Worm (Caenorhabditis elegans) whole organism, L4 larva: Measurements from ENCODE around the gene F54G2.1.

Experiments
- D1046.2 ChIP-seq: fragments of 200-800 bp; sonication (Bioruptor generic); IDR thresholded peaks from 2 replicates; pipeline ENCODE4 v1.3.6; 2022; ENCODE audit warnings: missing genetic modification characterization, missing compliant biosample characterization
- F49E8.2 ChIP-seq: sonication (generic microtip); optimal IDR thresholded peaks from 2 replicates; lab custom pipeline; 2016; ENCODE audit warnings: missing compliant biosample characterization, mild to moderate bottlenecking, missing genetic modification characterization, borderline replicate concordance
- R02D3.7 ChIP-seq: fragments of 150-350 bp; sonication (generic microtip); optimal IDR thresholded peaks from 3 replicates; lab custom pipeline; 2014; ENCODE audit warnings: missing biosample characterization, missing genetic modification characterization
- Y48G9A.11 ChIP-seq: fragments of 200-800 bp; sonication (Bioruptor generic); IDR thresholded peaks from 2 replicates; pipeline ENCODE4 v1.3.6; 2022; ENCODE audit warnings: missing genetic modification reagents, missing genetic modification characterization, missing compliant biosample characterization
- Y5F2A.4 ChIP-seq: fragments of 200-800 bp; sonication (Bioruptor generic); optimal IDR thresholded peaks from 2 replicates; lab custom pipeline; 2018; ENCODE audit warnings: mild to moderate bottlenecking, missing genetic modification characterization, missing compliant biosample characterization
- aly-2 ChIP-seq: sonication (generic microtip); optimal IDR thresholded peaks from 2 replicates; lab custom pipeline; 2018; ENCODE audit warnings: missing biosample characterization, missing genetic modification characterization
- attf-4 ChIP-seq: sonication (generic microtip); optimal IDR thresholded peaks from 3 replicates; lab custom pipeline; 2017; ENCODE audit warnings: missing biosample characterization, missing genetic modification characterization
- ceh-20 ChIP-seq: fragments of 200-800 bp; sonication (Bioruptor generic); IDR thresholded peaks from 2 replicates; pipeline ENCODE4 v1.3.6; 2022; ENCODE audit warnings: missing genetic modification reagents, missing genetic modification characterization, missing compliant biosample characterization
- ceh-28 ChIP-seq: fragments of 150-350 bp; optimal IDR thresholded peaks from 2 replicates; lab custom pipeline; 2014; ENCODE audit warnings: missing biosample characterization, missing genetic modification reagents, missing genetic modification characterization
- ceh-32 ChIP-seq: sonication (generic microtip); optimal IDR thresholded peaks from 2 replicates; lab custom pipeline; 2016; ENCODE audit warnings: mild to moderate bottlenecking, missing genetic modification characterization, missing compliant biosample characterization; ENCODE audit not compliant: poor library complexity
- ceh-44 ChIP-seq: fragments of 200-800 bp; sonication (Bioruptor generic); IDR thresholded peaks from 2 replicates; pipeline ENCODE4 v1.3.6; 2022; ENCODE audit warnings: missing genetic modification reagents, missing genetic modification characterization, missing compliant biosample characterization
- ceh-62 ChIP-seq: sonication (generic microtip); optimal IDR thresholded peaks from 2 replicates; lab custom pipeline; 2017; ENCODE audit warnings: missing biosample characterization, missing genetic modification characterization
- ceh-82 ChIP-seq: sonication (generic microtip); optimal IDR thresholded peaks from 2 replicates; lab custom pipeline; 2017; ENCODE audit warnings: missing biosample characterization, missing genetic modification characterization
- ctbp-1 ChIP-seq: fragments of 200-800 bp; sonication (Bioruptor generic); IDR thresholded peaks from 2 replicates; pipeline ENCODE4 v1.3.6; 2022; ENCODE audit warnings: missing genetic modification reagents, missing genetic modification characterization, missing compliant biosample characterization
- daf-12 ChIP-seq: fragments of 150-350 bp; optimal IDR thresholded peaks from 2 replicates; lab custom pipeline; 2014; ENCODE audit warnings: missing biosample characterization, missing genetic modification reagents, missing genetic modification characterization
- daf-16 ChIP-seq, 3 experiments: sonication (generic microtip); optimal IDR thresholded peaks; 2 replicates each; lab custom pipeline; 2016 to 2017; ENCODE audit warnings: missing genetic modification characterization in 3 of 3, missing genetic modification reagents in 3 of 3, mild to moderate bottlenecking in 2 of 3, missing compliant biosample characterization in 2 of 3, missing biosample characterization in 1 of 3, moderate library complexity in 1 of 3
- daf-8 ChIP-seq: fragments of 200-800 bp; sonication (Bioruptor generic); IDR thresholded peaks from 2 replicates; pipeline ENCODE4 v1.3.6; 2022; ENCODE audit warnings: missing genetic modification characterization, missing compliant biosample characterization
- dmd-8 ChIP-seq: fragments of 200-800 bp; sonication (Bioruptor generic); IDR thresholded peaks from 2 replicates; pipeline ENCODE4 v1.3.6; 2022; ENCODE audit warnings: missing genetic modification characterization, missing compliant biosample characterization
- egl-43 ChIP-seq: fragments of 200-800 bp; sonication (Bioruptor generic); IDR thresholded peaks from 2 replicates; pipeline ENCODE4 v1.3.6; 2022; ENCODE audit warnings: missing genetic modification reagents, missing genetic modification characterization, missing compliant biosample characterization
- fkh-10 ChIP-seq: fragments of 150-350 bp; optimal IDR thresholded peaks from 2 replicates; lab custom pipeline; 2014; ENCODE audit warnings: missing biosample characterization, missing genetic modification reagents, missing genetic modification characterization
- fos-1 ChIP-seq: fragments of 150-350 bp; optimal IDR thresholded peaks from 2 replicates; lab custom pipeline; 2014; ENCODE audit warnings: missing biosample characterization, missing genetic modification characterization
- gei-8 ChIP-seq: fragments of 200-800 bp; sonication (Bioruptor generic); optimal IDR thresholded peaks from 2 replicates; lab custom pipeline; 2018; ENCODE audit warnings: mild to moderate bottlenecking, missing genetic modification characterization, missing compliant biosample characterization
- hlh-11 ChIP-seq: fragments of 200-800 bp; sonication (Bioruptor generic); optimal IDR thresholded peaks from 2 replicates; lab custom pipeline; 2018; ENCODE audit warnings: mild to moderate bottlenecking, missing genetic modification characterization, missing compliant biosample characterization
- hlh-30 ChIP-seq: sonication (generic microtip); optimal IDR thresholded peaks from 2 replicates; lab custom pipeline; 2017; ENCODE audit warnings: antibody characterized with exemption, mild to moderate bottlenecking, missing genetic modification characterization, missing compliant biosample characterization; ENCODE audit not compliant: insufficient read depth
- hmg-1.1 ChIP-seq: fragments of 200-800 bp; sonication (Bioruptor generic); IDR thresholded peaks from 2 replicates; pipeline ENCODE4 v1.3.6; 2022; ENCODE audit warnings: missing genetic modification reagents, missing genetic modification characterization, missing compliant biosample characterization
- jun-1 ChIP-seq: fragments of 150-350 bp; optimal IDR thresholded peaks from 2 replicates; lab custom pipeline; 2014; ENCODE audit warnings: missing biosample characterization, missing genetic modification reagents, missing genetic modification characterization
- lin-13 ChIP-seq: fragments of 150-350 bp; optimal IDR thresholded peaks from 2 replicates; lab custom pipeline; 2014; ENCODE audit warnings: missing biosample characterization, missing genetic modification reagents, missing genetic modification characterization
- lin-29 ChIP-seq: fragments of 200-800 bp; sonication (Bioruptor generic); IDR thresholded peaks from 2 replicates; pipeline ENCODE4 v1.3.6; 2022; ENCODE audit warnings: missing genetic modification reagents, missing genetic modification characterization, missing compliant biosample characterization
- lin-39 ChIP-seq: fragments of 150-350 bp; optimal IDR thresholded peaks from 2 replicates; lab custom pipeline; 2014; ENCODE audit warnings: missing biosample characterization, missing genetic modification reagents, missing genetic modification characterization
- lir-3 ChIP-seq: sonication (generic microtip); optimal IDR thresholded peaks from 2 replicates; lab custom pipeline; 2016; ENCODE audit warnings: mild to moderate bottlenecking, missing genetic modification characterization, missing compliant biosample characterization
- lsy-2 ChIP-seq, 2 experiments: fragments of 150-350 bp in 1 of 2; sonication (generic microtip) in 1 of 2; optimal IDR thresholded peaks; 2 replicates each; lab custom pipeline; 2014 to 2017; ENCODE audit warnings: missing biosample characterization in 2 of 2, missing genetic modification characterization in 2 of 2
- madf-9 ChIP-seq: fragments of 200-800 bp; sonication (Bioruptor generic); conservative IDR thresholded peaks from 2 replicates; pipeline ENCODE4 v1.3.6; 2022; ENCODE audit warnings: missing genetic modification reagents, missing genetic modification characterization, missing compliant biosample characterization
- mep-1 ChIP-seq: fragments of 150-350 bp; sonication (generic microtip); optimal IDR thresholded peaks from 3 replicates; lab custom pipeline; 2014; ENCODE audit warnings: missing biosample characterization, missing genetic modification characterization
- nhr-11 ChIP-seq: fragments of 150-350 bp; optimal IDR thresholded peaks from 2 replicates; lab custom pipeline; 2014; ENCODE audit warnings: missing biosample characterization, missing genetic modification characterization
- nhr-237 ChIP-seq: sonication (generic microtip); optimal IDR thresholded peaks from 2 replicates; lab custom pipeline; 2017; ENCODE audit warnings: missing biosample characterization, missing genetic modification characterization
- nhr-28 ChIP-seq: fragments of 150-350 bp; optimal IDR thresholded peaks from 2 replicates; lab custom pipeline; 2014; ENCODE audit warnings: missing biosample characterization, missing genetic modification characterization
- nhr-76 ChIP-seq: fragments of 150-350 bp; optimal IDR thresholded peaks from 2 replicates; lab custom pipeline; 2014; ENCODE audit warnings: missing biosample characterization, missing genetic modification characterization
- pha-4 ChIP-seq, 2 experiments: fragments of 150-350 bp in 1 of 2; fragments of 200-800 bp in 1 of 2; sonication (Bioruptor generic) in 1 of 2; IDR thresholded peaks in 1 of 2; optimal IDR thresholded peaks in 1 of 2; 2 replicates each; pipeline versions ENCODE4 v1.3.6 to Lab custom; 2014 to 2022; ENCODE audit warnings: missing genetic modification characterization in 2 of 2, missing genetic modification reagents in 2 of 2, missing biosample characterization in 1 of 2, missing compliant biosample characterization in 1 of 2
- pqm-1 ChIP-seq: sonication (generic microtip); optimal IDR thresholded peaks from 2 replicates; lab custom pipeline; 2017; ENCODE audit warnings: missing biosample characterization, missing genetic modification characterization
- saeg-2 ChIP-seq: fragments of 200-800 bp; sonication (Bioruptor generic); IDR thresholded peaks from 2 replicates; pipeline ENCODE4 v1.3.6; 2022; ENCODE audit warnings: missing genetic modification reagents, missing genetic modification characterization, missing compliant biosample characterization
- sdz-12 ChIP-seq: fragments of 200-800 bp; sonication (Bioruptor generic); optimal IDR thresholded peaks from 2 replicates; lab custom pipeline; 2018; ENCODE audit warnings: mild to moderate bottlenecking, missing genetic modification characterization, missing compliant biosample characterization
- set-16 ChIP-seq: fragments of 200-800 bp; sonication (Bioruptor generic); IDR thresholded peaks from 2 replicates; pipeline ENCODE4 v1.3.6; 2022; ENCODE audit warnings: missing genetic modification reagents, missing genetic modification characterization, missing compliant biosample characterization
- snpc-4 ChIP-seq: fragments of 150-350 bp; optimal IDR thresholded peaks from 2 replicates; lab custom pipeline; 2014; ENCODE audit warnings: missing biosample characterization, missing genetic modification characterization
- spr-1 ChIP-seq: sonication (generic microtip); optimal IDR thresholded peaks from 2 replicates; lab custom pipeline; 2016; ENCODE audit warnings: mild to moderate bottlenecking, missing genetic modification characterization, missing compliant biosample characterization
- spr-3 ChIP-seq: fragments of 200-800 bp; sonication (Bioruptor generic); optimal IDR thresholded peaks from 2 replicates; lab custom pipeline; 2018; ENCODE audit warnings: mild to moderate bottlenecking, missing genetic modification characterization, missing compliant biosample characterization
- tra-1 ChIP-seq: fragments of 200-800 bp; sonication (Bioruptor generic); IDR thresholded peaks from 2 replicates; pipeline ENCODE4 v1.3.6; 2022; ENCODE audit warnings: missing genetic modification reagents, missing genetic modification characterization, missing compliant biosample characterization
- unc-130 ChIP-seq: sonication (generic microtip); optimal IDR thresholded peaks from 2 replicates; lab custom pipeline; 2016; ENCODE audit warnings: missing genetic modification reagents, missing genetic modification characterization, missing compliant biosample characterization
- unc-39 ChIP-seq: sonication (generic microtip); optimal IDR thresholded peaks from 2 replicates; lab custom pipeline; 2017; ENCODE audit warnings: missing biosample characterization, missing genetic modification characterization
- unc-62 ChIP-seq, 3 experiments: fragments of 150-350 bp in 1 of 3; sonication (generic microtip); optimal IDR thresholded peaks in 2 of 3; peaks in 1 of 3; 1 replicate in 1 of 3; 2 replicates in 2 of 3; lab custom pipeline; 2014 to 2017; ENCODE audit warnings: missing biosample characterization in 3 of 3, missing genetic modification characterization in 3 of 3, missing genetic modification reagents in 3 of 3, missing genotype in 1 of 3
- vab-7 ChIP-seq: fragments of 200-800 bp; sonication (Bioruptor generic); IDR thresholded peaks from 2 replicates; pipeline ENCODE4 v1.3.6; 2022; ENCODE audit warnings: missing genetic modification reagents, missing genetic modification characterization, missing compliant biosample characterization
- ztf-11 ChIP-seq: fragments of 150-350 bp; optimal IDR thresholded peaks from 2 replicates; lab custom pipeline; 2014; ENCODE audit warnings: missing biosample characterization, missing genetic modification characterization

F54G2.1 gene

DNA sequence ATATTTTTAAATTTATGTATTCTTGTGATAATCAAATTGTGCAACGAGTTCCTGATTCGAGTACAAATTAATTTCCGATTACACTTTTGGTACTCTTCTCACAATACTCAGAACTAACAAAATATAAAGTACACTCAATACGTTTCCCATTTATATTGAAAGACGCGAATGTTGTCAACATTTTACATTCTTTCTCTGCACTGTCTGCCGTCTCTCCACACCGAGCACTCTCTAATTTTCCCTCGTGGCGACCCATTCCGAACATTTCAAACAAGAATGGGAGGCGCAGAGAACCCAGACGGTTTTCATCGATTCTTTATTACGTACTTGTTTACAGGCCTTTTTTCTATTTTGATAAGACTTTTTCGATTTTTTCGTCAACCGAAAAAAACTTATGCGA lies 3.6 kb upstream of the F54G2.1 start, which contains the start of gene C09B7.2 (continued):
- TF ChIP-seq lin-39 (tag; lab: Kevin White, UChicago): no peak
- TF ChIP-seq hlh-30 (tag; lab: Kevin White, UChicago): peak; percentile 91
- no peak for TF ChIP-seq egl-43
- TF ChIP-seq Y5F2A.4: no peak
- no peak for TF ChIP-seq snpc-4
- TF ChIP-seq nhr-76 (tag; lab: Kevin White, UChicago): no peak
- no peak for TF ChIP-seq dmd-8 (GFP tag; lab: Robert Waterston, UW)
- no peak for TF ChIP-seq spr-3
- TF ChIP-seq ceh-62 (tag; lab: Kevin White, UChicago): no peak
- TF ChIP-seq unc-39 (tag; lab: Kevin White, UChicago): no peak
- TF ChIP-seq hmg-1.1 (GFP tag; lab: Robert Waterston, UW): peak; percentile 75
- TF ChIP-seq lir-3: no peak
- TF ChIP-seq set-16 (GFP tag; lab: Robert Waterston, UW): no peak
- no peak for TF ChIP-seq vab-7
- no peak for TF ChIP-seq aly-2 (tag; lab: Kevin White, UChicago)
- no peak for TF ChIP-seq sdz-12 (GFP tag; lab: Kevin White, UChicago)
- peak in 1 of 2 experiments; percentile 51 for TF ChIP-seq unc-62 (GFP tag; optimal IDR thresholded peaks at IDR 0.05 in 1 of 2; lab: Kevin White, UChicago)
- no peak for TF ChIP-seq unc-62 (tag; optimal IDR thresholded peaks at IDR 0.05; lab: Kevin White, UChicago)
- no peak for TF ChIP-seq ztf-11 (tag; lab: Kevin White, UChicago)
- TF ChIP-seq daf-16 (GFP tag; optimal IDR thresholded peaks at IDR 0.05; lab: Kevin White, UChicago): peak; percentile 46 to 61
- peak; percentile 99 for TF ChIP-seq daf-16 (tag; optimal IDR thresholded peaks at IDR 0.05; lab: Kevin White, UChicago)
- TF ChIP-seq ceh-32 (tag; lab: Kevin White, UChicago): no peak
- 0 out of 2 replicates have a peak, but pooled peaks have one; percentile 28 for TF ChIP-seq ctbp-1 (GFP tag; lab: Robert Waterston, UW)
- TF ChIP-seq saeg-2 (GFP tag; lab: Robert Waterston, UW): no peak
- TF ChIP-seq nhr-237 (tag; lab: Kevin White, UChicago): no peak
- TF ChIP-seq ceh-28 (tag; lab: Kevin White, UChicago): peak; percentile 34
- no peak for TF ChIP-seq spr-1 (tag; lab: Kevin White, UChicago)
- no peak for TF ChIP-seq fkh-10 (GFP tag; lab: Kevin White, UChicago)
- TF ChIP-seq madf-9 (GFP tag; lab: Robert Waterston, UW): no peak
- TF ChIP-seq tra-1: no peak
- TF ChIP-seq unc-130 (GFP tag; lab: Kevin White, UChicago): no peak
- TF ChIP-seq gei-8 (GFP tag; lab: Kevin White, UChicago): no peak
- TF ChIP-seq lin-13 (GFP tag; lab: Kevin White, UChicago): no peak
- TF ChIP-seq lin-29 (GFP tag; lab: Robert Waterston, UW): no peak
- no peak for TF ChIP-seq D1046.2 (GFP tag; lab: Robert Waterston, UW)
- TF ChIP-seq hlh-11 (tag; lab: Kevin White, UChicago): peak; percentile 93
- TF ChIP-seq ceh-20 (GFP tag; lab: Robert Waterston, UW): peak; percentile 55; the same call in 1 of the 2 replicates
- TF ChIP-seq lsy-2 (tag; optimal IDR thresholded peaks at IDR 0.05; lab: Kevin White, UChicago): peak; percentile 40 to 81
- no peak for TF ChIP-seq daf-12 (tag; lab: Kevin White, UChicago)
- peak; percentile 41 for TF ChIP-seq jun-1
- no peak for TF ChIP-seq fos-1 (tag; lab: Kevin White, UChicago)
- TF ChIP-seq daf-8 (GFP tag; lab: Robert Waterston, UW): no peak
- no peak for TF ChIP-seq pqm-1 (tag; lab: Kevin White, UChicago)
- no peak for TF ChIP-seq ceh-44 (GFP tag; lab: Robert Waterston, UW)
- no peak for TF ChIP-seq F49E8.2 (tag; lab: Kevin White, UChicago)
- TF ChIP-seq ceh-82 (tag; lab: Kevin White, UChicago): no peak
- TF ChIP-seq attf-4 (tag; lab: Kevin White, UChicago): no peak
- TF ChIP-seq nhr-28 (tag; lab: Kevin White, UChicago): peak; percentile 86
- TF ChIP-seq Y48G9A.11 (GFP tag; lab: Robert Waterston, UW): no peak
- TF ChIP-seq pha-4 (GFP tag; IDR thresholded peaks at IDR 0.05; lab: Robert Waterston, UW): peak; percentile 33; the same call in 1 of the 2 replicates
- peak; percentile 80 for TF ChIP-seq pha-4 (tag; optimal IDR thresholded peaks at IDR 0.05; lab: Kevin White, UChicago)
- peak; percentile 73 for TF ChIP-seq nhr-11
- TF ChIP-seq mep-1 (tag; lab: Kevin White, UChicago): peak; percentile 72
- no peak for TF ChIP-seq R02D3.7 (tag; lab: Kevin White, UChicago)
